Fruit fly (Drosophila melanogaster) whole organism, embryonic: ENCODE measurements around the gene CG13386.
A peak's percentile ranks its signal among the peaks of the same experiment; 100 is the strongest.

Source experiments
- CG10565 ChIP-seq: fragments of 200-800 bp; sonication (Bioruptor generic); optimal IDR thresholded peaks from 3 replicates; lab custom pipeline; 2016; ENCODE audit warnings: missing biosample characterization, mild to moderate bottlenecking, missing genetic modification characterization
- CG10959 ChIP-seq: fragments of 200-800 bp; sonication (Bioruptor generic); IDR thresholded peaks from 2 replicates; pipeline ENCODE4 v1.3.6; 2022; ENCODE audit warnings: missing biosample characterization, missing genetic modification characterization
- CG1647 ChIP-seq: fragments of 200-800 bp; sonication (Bioruptor generic); optimal IDR thresholded peaks from 3 replicates; lab custom pipeline; 2016; ENCODE audit warnings: missing biosample characterization, missing genetic modification characterization
- CG18476 ChIP-seq: fragments of 200-800 bp; sonication (Bioruptor generic); optimal IDR thresholded peaks from 2 replicates; lab custom pipeline; 2016; ENCODE audit warnings: missing biosample characterization, mild to moderate bottlenecking, missing genetic modification characterization
- CG30431 ChIP-seq: fragments of 200-800 bp; sonication (Bioruptor generic); optimal IDR thresholded peaks from 2 replicates; lab custom pipeline; 2017; ENCODE audit warnings: missing biosample characterization, missing genetic modification characterization
- CG33557 ChIP-seq: fragments of 200-800 bp; sonication (Bioruptor generic); optimal IDR thresholded peaks from 2 replicates; lab custom pipeline; 2019; ENCODE audit warnings: missing biosample characterization, mild to moderate bottlenecking, missing genetic modification characterization, moderate library complexity
- CG4282 ChIP-seq: fragments of 200-800 bp; sonication (Bioruptor generic); optimal IDR thresholded peaks from 2 replicates; lab custom pipeline; 2016; ENCODE audit warnings: missing biosample characterization, missing genetic modification characterization
- CG4360 ChIP-seq: fragments of 200-800 bp; sonication (Bioruptor generic); IDR thresholded peaks from 2 replicates; pipeline ENCODE4 v1.3.6; 2022; ENCODE audit warnings: missing biosample characterization, missing genetic modification characterization
- CG43689 ChIP-seq: fragments of 200-800 bp; sonication (Bioruptor generic); IDR thresholded peaks from 2 replicates; pipeline ENCODE4 v1.3.6; 2022; ENCODE audit warnings: missing biosample characterization, missing genetic modification characterization
- CG4617 ChIP-seq: fragments of 200-800 bp; sonication (Bioruptor generic); optimal IDR thresholded peaks from 3 replicates; lab custom pipeline; 2016; ENCODE audit warnings: missing biosample characterization, missing genetic modification characterization, borderline replicate concordance
- CG8388 ChIP-seq: fragments of 200-800 bp; sonication (Bioruptor generic); optimal IDR thresholded peaks from 2 replicates; lab custom pipeline; 2019; ENCODE audit warnings: missing biosample characterization, mild to moderate bottlenecking, missing genetic modification characterization, moderate library complexity
- CG8944 ChIP-seq: fragments of 200-800 bp; sonication (Bioruptor generic); optimal IDR thresholded peaks from 3 replicates; lab custom pipeline; 2016; ENCODE audit warnings: missing biosample characterization, missing genetic modification characterization
- CoRest ChIP-seq: fragments of 200-800 bp; sonication (Bioruptor generic); optimal IDR thresholded peaks from 3 replicates; lab custom pipeline; 2018; ENCODE audit warnings: missing biosample characterization, mild to moderate bottlenecking, missing genetic modification characterization, moderate library complexity
- D ChIP-seq, 2 experiments: fragments of 200-800 bp in 1 of 2; fragments of >200 bp in 1 of 2; sonication (Bioruptor generic) in 1 of 2; optimal IDR thresholded peaks; 2 replicates in 1 of 2; 3 replicates in 1 of 2; lab custom pipeline; 2017; ENCODE audit warnings: mild to moderate bottlenecking in 1 of 2, missing biosample characterization in 1 of 2, missing genetic modification characterization in 1 of 2, missing genetic modification reagents in 1 of 2
- Drgx ChIP-seq: fragments of 200-800 bp; sonication (Bioruptor generic); IDR thresholded peaks from 2 replicates; pipeline ENCODE4 v1.3.6; 2022; ENCODE audit warnings: missing biosample characterization, missing genetic modification characterization
- Fer3 ChIP-seq: fragments of 200-800 bp; sonication (Bioruptor generic); optimal IDR thresholded peaks from 2 replicates; lab custom pipeline; 2018; ENCODE audit warnings: missing biosample characterization, mild to moderate bottlenecking, missing genetic modification characterization, moderate library complexity
- HLHmδ ChIP-seq: fragments of 200-800 bp; sonication (Bioruptor generic); optimal IDR thresholded peaks from 2 replicates; lab custom pipeline; 2018; ENCODE audit warnings: missing biosample characterization, mild to moderate bottlenecking, missing genetic modification characterization, moderate library complexity
- Hr3 ChIP-seq: fragments of 200-800 bp; sonication (Bioruptor generic); optimal IDR thresholded peaks from 3 replicates; lab custom pipeline; 2016; ENCODE audit warnings: missing biosample characterization, missing genetic modification characterization
- Nf-YC ChIP-seq: fragments of 200-800 bp; optimal IDR thresholded peaks from 3 replicates; lab custom pipeline; 2019; ENCODE audit warnings: missing biosample characterization, mild to moderate bottlenecking, missing genetic modification characterization, moderate library complexity
- NfI ChIP-seq: fragments of 200-800 bp; sonication (Bioruptor generic); optimal IDR thresholded peaks from 3 replicates; lab custom pipeline; 2018; ENCODE audit warnings: missing biosample characterization, mild to moderate bottlenecking, missing genetic modification characterization, moderate library complexity
- Oli ChIP-seq: fragments of 200-800 bp; sonication (Bioruptor generic); optimal IDR thresholded peaks from 2 replicates; lab custom pipeline; 2018; ENCODE audit warnings: missing biosample characterization, mild to moderate bottlenecking, missing genetic modification characterization, moderate library complexity
- PHDP ChIP-seq: fragments of 200-800 bp; sonication (Bioruptor generic); optimal IDR thresholded peaks from 3 replicates; lab custom pipeline; 2018; ENCODE audit warnings: missing biosample characterization, mild to moderate bottlenecking, missing genetic modification characterization, moderate library complexity
- Rx ChIP-seq: fragments of 200-800 bp; sonication (Bioruptor generic); IDR thresholded peaks from 2 replicates; pipeline ENCODE4 v1.3.6; 2022; ENCODE audit warnings: missing biosample characterization, missing genetic modification characterization
- Six4 ChIP-seq: fragments of 200-800 bp; sonication (Bioruptor generic); optimal IDR thresholded peaks from 2 replicates; lab custom pipeline; 2016; ENCODE audit warnings: missing biosample characterization, missing genetic modification characterization
- Taf1 ChIP-seq: fragments of 200-800 bp; sonication (Bioruptor generic); IDR thresholded peaks from 2 replicates; pipeline ENCODE4 v1.3.6; 2022; ENCODE audit warnings: missing biosample characterization, missing genetic modification characterization
- crp ChIP-seq, 2 experiments: fragments of 200-800 bp; sonication (Bioruptor generic); optimal IDR thresholded peaks; 2 replicates in 1 of 2; 3 replicates in 1 of 2; lab custom pipeline; 2017; ENCODE audit warnings: missing biosample characterization in 2 of 2, missing genetic modification characterization in 2 of 2, mild to moderate bottlenecking in 1 of 2, moderate library complexity in 1 of 2
- dati ChIP-seq: fragments of 200-800 bp; sonication (Bioruptor generic); IDR thresholded peaks from 2 replicates; pipeline ENCODE4 v1.3.6; 2022; ENCODE audit warnings: missing biosample characterization, missing genetic modification characterization
- disco-r ChIP-seq: fragments of 200-800 bp; sonication (Bioruptor generic); optimal IDR thresholded peaks from 2 replicates; lab custom pipeline; 2016; ENCODE audit warnings: missing biosample characterization, missing genetic modification characterization
- ewg ChIP-seq: fragments of 200-800 bp; sonication (Bioruptor generic); optimal IDR thresholded peaks from 3 replicates; lab custom pipeline; 2017; ENCODE audit warnings: mild to moderate bottlenecking, missing biosample characterization, missing genetic modification reagents, missing genetic modification characterization
- eyg ChIP-seq: fragments of 200-800 bp; sonication (Bioruptor generic); optimal IDR thresholded peaks from 3 replicates; lab custom pipeline; 2016; ENCODE audit warnings: missing biosample characterization, missing genetic modification characterization
- fd102C ChIP-seq: fragments of 200-800 bp; sonication (Bioruptor generic); optimal IDR thresholded peaks from 2 replicates; lab custom pipeline; 2018; ENCODE audit warnings: missing biosample characterization, mild to moderate bottlenecking, missing genetic modification characterization, moderate library complexity
- fru ChIP-seq: fragments of >200 bp; optimal IDR thresholded peaks from 2 replicates; lab custom pipeline; 2017
- gfzf ChIP-seq: fragments of 200-800 bp; sonication (Bioruptor generic); optimal IDR thresholded peaks from 2 replicates; lab custom pipeline; 2016; ENCODE audit warnings: missing biosample characterization, mild to moderate bottlenecking, missing genetic modification characterization, moderate library complexity
- grn ChIP-seq: fragments of 200-800 bp; sonication (Bioruptor generic); optimal IDR thresholded peaks from 3 replicates; lab custom pipeline; 2017; ENCODE audit warnings: missing biosample characterization, missing genetic modification characterization
- gsb-n ChIP-seq: fragments of 200-800 bp; sonication (Bioruptor generic); optimal IDR thresholded peaks from 3 replicates; lab custom pipeline; 2018; ENCODE audit warnings: missing biosample characterization, mild to moderate bottlenecking, missing genetic modification characterization
- insv ChIP-seq, 2 experiments: fragments of 200-800 bp; sonication (Bioruptor generic); optimal IDR thresholded peaks; 3 replicates each; lab custom pipeline; 2016 to 2018; ENCODE audit warnings: missing biosample characterization in 2 of 2, missing genetic modification characterization in 2 of 2
- jumu ChIP-seq: fragments of 200-800 bp; sonication (Bioruptor generic); optimal IDR thresholded peaks from 3 replicates; lab custom pipeline; 2016; ENCODE audit warnings: missing biosample characterization, missing genetic modification characterization
- maf-S ChIP-seq: fragments of 200-800 bp; sonication (Bioruptor generic); optimal IDR thresholded peaks from 2 replicates; lab custom pipeline; 2016; ENCODE audit warnings: missing biosample characterization, missing genetic modification characterization
- nau ChIP-seq: fragments of 200-800 bp; sonication (Bioruptor generic); optimal IDR thresholded peaks from 3 replicates; lab custom pipeline; 2017; ENCODE audit warnings: missing biosample characterization, mild to moderate bottlenecking, missing genetic modification characterization, missing genetic modification reagents
- nerfin-1 ChIP-seq: fragments of 200-800 bp; sonication (Bioruptor generic); optimal IDR thresholded peaks from 3 replicates; lab custom pipeline; 2019; ENCODE audit warnings: missing biosample characterization, mild to moderate bottlenecking, missing genetic modification characterization, moderate library complexity
- sens ChIP-seq: fragments of 200-800 bp; sonication (Bioruptor generic); peaks from one replicate; lab custom pipeline; 2016; ENCODE audit warnings: missing biosample characterization, missing genetic modification characterization
- tap ChIP-seq: fragments of 200-800 bp; optimal IDR thresholded peaks from 3 replicates; lab custom pipeline; 2019; ENCODE audit warnings: missing biosample characterization, mild to moderate bottlenecking, missing genetic modification characterization, moderate library complexity
- tio ChIP-seq: fragments of 200-800 bp; sonication (Bioruptor generic); optimal IDR thresholded peaks from 2 replicates; lab custom pipeline; 2017; ENCODE audit warnings: missing biosample characterization, missing genetic modification characterization, inconsistent platforms
- toy ChIP-seq: fragments of 200-800 bp; sonication (Bioruptor generic); IDR thresholded peaks from 2 replicates; pipeline ENCODE4 v1.3.6; 2022; ENCODE audit warnings: missing biosample characterization, missing genetic modification characterization
- z ChIP-seq: fragments of 200-800 bp; sonication (Bioruptor generic); IDR thresholded peaks from 3 replicates; pipeline ENCODE4 v1.3.6; 2022; ENCODE audit warnings: missing biosample characterization, missing genetic modification characterization
- zen ChIP-seq: fragments of 200-800 bp; sonication (Bioruptor generic); optimal IDR thresholded peaks from 3 replicates; lab custom pipeline; 2018; ENCODE audit warnings: missing biosample characterization, mild to moderate bottlenecking, missing genetic modification characterization, moderate library complexity
- zfh1 ChIP-seq: fragments of 200-800 bp; sonication (Bioruptor generic); IDR thresholded peaks from 3 replicates; pipeline ENCODE4 v1.3.6; 2022; ENCODE audit warnings: missing biosample characterization, missing genetic modification characterization

CG13386 gene

DNA sequence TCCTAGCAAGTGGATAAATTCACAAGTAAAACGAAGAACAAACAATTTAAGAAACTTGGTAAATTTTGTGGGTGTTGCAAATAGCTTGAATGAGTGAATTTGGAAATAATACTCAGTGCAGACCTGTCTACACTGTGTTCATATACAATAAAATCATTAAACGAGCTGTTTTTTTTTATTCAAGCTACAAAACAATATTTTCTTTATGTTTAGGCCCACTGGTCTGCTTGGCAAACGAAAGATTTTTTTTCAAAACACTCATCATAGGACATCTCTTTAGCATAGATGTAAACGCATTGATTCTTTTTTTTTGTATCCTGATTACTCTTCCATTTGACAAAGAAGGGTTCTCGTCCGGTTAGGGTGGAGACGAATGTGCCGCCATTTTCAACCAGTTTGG lies 6.5 kb upstream of the CG13386 start, which contains the start of gene CG42820:
Gene CG42820, minus strand, starts transcription at position 101 of the 400 bp plus-strand sequence.
- TF ChIP-seq sens (GFP tag; lab: Kevin White, UChicago), result peak; percentile 21
- TF ChIP-seq Hr3 (GFP tag; lab: Kevin White, UChicago), result no peak

DNA sequence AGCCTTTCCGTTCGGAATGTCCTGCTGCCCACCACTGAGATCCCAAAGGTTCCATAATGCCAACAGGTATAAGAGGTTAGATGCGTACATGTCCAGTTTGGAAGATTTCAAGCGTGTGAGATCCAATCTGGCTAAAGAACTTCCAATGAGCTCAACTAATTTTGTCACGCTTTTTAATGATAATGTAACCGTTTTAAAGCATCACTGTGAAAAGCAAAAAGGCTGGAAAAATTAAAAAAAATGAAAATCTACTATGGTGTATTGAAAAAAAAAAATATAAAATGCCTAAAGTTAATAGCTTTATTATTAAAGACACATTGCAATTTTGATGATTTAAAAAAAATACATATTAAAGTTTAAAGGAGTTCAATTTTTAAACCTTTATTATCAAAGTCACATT lies 5.7 kb upstream of the CG13386 start, which contains the start of gene Acp29AB:
Gene Acp29AB, minus strand, starts transcription at position 101 of the 400 bp plus-strand sequence.
- no peak for TF ChIP-seq toy
- TF ChIP-seq CG4360, result no peak
- TF ChIP-seq jumu, result no peak
- no peak for TF ChIP-seq CG18476 (GFP tag; lab: Kevin White, UChicago)
- TF ChIP-seq Rx (GFP tag; lab: Robert Waterston, UW), result no peak
- TF ChIP-seq insv (GFP tag; optimal IDR thresholded peaks at IDR 0.05; lab: Kevin White, UChicago), result no peak
- no peak for TF ChIP-seq HLHmδ
- TF ChIP-seq PHDP (tag; lab: Kevin White, UChicago), result no peak
- TF ChIP-seq disco-r, result no peak
- TF ChIP-seq CG8388 (GFP tag; lab: Kevin White, UChicago), result no peak
- TF ChIP-seq Six4, result no peak
- no peak for TF ChIP-seq D (optimal IDR thresholded peaks at IDR 0.05; lab: Kevin White, UChicago)
- TF ChIP-seq D (GFP tag; optimal IDR thresholded peaks at IDR 0.05; lab: Kevin White, UChicago), result no peak
- no peak for TF ChIP-seq zen (tag; lab: Kevin White, UChicago)
- TF ChIP-seq CG4282 (GFP tag; lab: Kevin White, UChicago), result no peak
- TF ChIP-seq CG33557 (GFP tag; lab: Kevin White, UChicago), result no peak
- no peak for TF ChIP-seq nerfin-1 (tag; lab: Kevin White, UChicago)
- TF ChIP-seq z, result no peak
- TF ChIP-seq crp (GFP tag; optimal IDR thresholded peaks at IDR 0.05; lab: Kevin White, UChicago), result no peak
- no peak for TF ChIP-seq NfI (GFP tag; lab: Kevin White, UChicago)
- TF ChIP-seq fru, result no peak

DNA sequence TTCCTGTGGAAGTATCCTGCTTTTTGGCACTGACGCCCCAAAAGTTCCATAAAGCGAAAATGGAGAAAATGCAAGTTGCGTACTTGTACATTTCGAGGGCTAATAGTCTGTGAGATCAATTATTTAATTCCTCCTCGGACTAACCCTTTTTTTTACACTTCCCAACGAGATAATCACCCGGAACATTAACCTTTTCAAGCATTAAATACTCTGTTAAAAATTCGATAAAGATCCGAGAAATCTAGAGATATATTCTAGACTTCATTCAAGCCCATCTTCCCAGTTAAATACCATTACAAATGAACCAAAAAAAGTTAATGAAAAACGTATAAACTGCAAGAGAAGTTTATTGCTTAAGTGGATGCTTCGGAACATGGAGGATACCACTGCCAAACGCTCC lies 4.6 kb upstream of the CG13386 start, which contains the start of gene lectin-29Ca:
Gene lectin-29Ca, minus strand, starts transcription at position 101 of the 400 bp plus-strand sequence.
- TF ChIP-seq Oli, result no peak
- no peak for TF ChIP-seq CG8944
- TF ChIP-seq tio (GFP tag; lab: Kevin White, UChicago), result no peak
- TF ChIP-seq ewg, result no peak
- no peak for TF ChIP-seq fd102C (GFP tag; lab: Kevin White, UChicago)
- TF ChIP-seq Fer3, result no peak
- no peak for TF ChIP-seq CG10959 (GFP tag; lab: Robert Waterston, UW)
- no peak for TF ChIP-seq Nf-YC (tag; lab: Kevin White, UChicago)

DNA sequence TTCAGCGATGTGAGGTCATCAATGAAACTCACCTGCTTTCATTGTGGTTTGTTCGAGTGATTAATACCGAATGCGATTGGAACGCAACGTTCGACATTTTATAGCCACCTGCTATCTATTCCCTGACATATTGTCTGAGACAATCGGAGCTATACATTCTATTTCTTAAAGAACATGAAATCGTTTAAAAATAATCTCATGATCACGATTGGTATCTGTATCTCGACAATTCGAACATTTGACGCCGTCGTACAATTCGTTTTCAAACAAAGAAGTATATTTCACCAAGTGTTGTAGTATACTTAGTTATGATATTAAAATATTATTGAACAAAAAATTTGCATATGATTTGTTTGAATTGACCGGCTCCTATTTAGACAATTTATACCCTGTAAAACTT lies 4.0 kb upstream of the CG13386 start, which contains the start of gene Peritrophin-15b:
Gene Peritrophin-15b, minus strand, starts transcription at position 101 of the 400 bp plus-strand sequence.
- no peak for TF ChIP-seq HLHmδ
- no peak for TF ChIP-seq maf-S (GFP tag; lab: Kevin White, UChicago)
- TF ChIP-seq grn, result no peak
- no peak for TF ChIP-seq CoRest
- no peak for TF ChIP-seq gsb-n (tag; lab: Kevin White, UChicago)
- TF ChIP-seq CG30431, result no peak
- TF ChIP-seq CG10565 (GFP tag; lab: Kevin White, UChicago), result no peak
- no peak for TF ChIP-seq nau (GFP tag; lab: Kevin White, UChicago)
- TF ChIP-seq CG43689 (GFP tag; lab: Robert Waterston, UW), result no peak
- TF ChIP-seq tap (tag; lab: Kevin White, UChicago), result no peak
- no peak for TF ChIP-seq dati (GFP tag; lab: Robert Waterston, UW)
- TF ChIP-seq zfh1 (GFP tag; lab: Robert Waterston, UW), result no peak
- TF ChIP-seq CG1647 (GFP tag; lab: Kevin White, UChicago), result no peak
- TF ChIP-seq CG4617, result no peak
- TF ChIP-seq Drgx (GFP tag; lab: Robert Waterston, UW), result no peak
- TF ChIP-seq Taf1 (GFP tag; lab: Robert Waterston, UW), result no peak
- no peak for TF ChIP-seq gfzf (GFP tag; lab: Kevin White, UChicago)
- no peak for TF ChIP-seq eyg (GFP tag; lab: Kevin White, UChicago)
